Fruit fly (Drosophila melanogaster): ENCODE results near the gene CG3223.

DNA sequence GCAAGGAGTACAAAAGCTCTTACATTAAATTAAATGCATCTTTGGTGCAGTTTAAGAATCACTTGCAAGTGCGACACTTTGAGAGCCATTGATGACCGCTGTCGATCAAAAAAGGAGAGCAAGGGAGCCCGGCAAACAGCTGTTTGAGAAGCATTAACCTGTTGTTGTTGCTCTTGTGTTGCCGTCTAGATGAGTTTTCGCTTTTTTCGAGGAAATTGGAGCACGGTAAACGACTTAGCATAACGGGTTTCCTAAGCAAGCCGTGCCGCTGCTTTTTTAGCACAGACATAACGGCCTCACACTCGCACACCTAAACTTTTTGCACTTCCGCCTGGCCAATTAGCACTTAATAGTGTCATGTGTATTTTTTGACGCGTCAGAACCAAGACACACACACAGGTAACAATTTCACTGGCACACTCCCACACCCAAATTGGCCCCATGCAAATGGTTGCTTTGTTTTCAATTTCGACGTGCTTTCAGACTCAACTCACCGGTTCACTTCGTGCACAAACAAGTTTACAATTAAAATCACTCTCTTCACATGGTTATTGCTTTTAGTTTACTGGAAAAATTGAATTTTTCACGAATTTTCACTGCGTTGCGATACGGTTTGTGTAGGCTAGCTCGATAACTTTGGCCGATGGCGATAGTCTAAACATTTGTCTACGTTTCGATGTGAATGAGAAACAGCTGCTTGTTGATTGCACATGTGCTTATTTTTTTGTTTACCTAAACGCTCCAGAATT, 21.1 kb downstream of the CG3223 start, which contains the start of the genes CG10903 and CG2747:
- TF ChIP-seq Pif1B (GFP tag; optimal IDR thresholded peaks at IDR 0.05), result no peak
- no peak for TF ChIP-seq fd96Ca (GFP tag; IDR thresholded peaks at IDR 0.05)
- TF ChIP-seq CG17806 (tag; optimal IDR thresholded peaks at IDR 0.05), result no peak

Measured in whole organism, pupa.